Fruit fly (Drosophila melanogaster): ENCODE measurements around the gene sno.
"Not testable (repeated sequence)": the region's sequence is repeated elsewhere in the genome, so short reads cannot be mapped to it uniquely, and the experiment has no call there.

sno gene

dm6 chrX:13191783-13192182, 19.7 kb downstream of the sno start, which contains the start of gene CG12723:
CG12723 (minus strand) TSS chrX:13191883.
- TF ChIP-seq rn (GFP tag; IDR thresholded peaks at IDR 0.05), result no peak
- TF ChIP-seq CG12605 (GFP tag; IDR thresholded peaks at IDR 0.05), result no peak
- no peak for TF ChIP-seq fd96Ca (GFP tag; IDR thresholded peaks at IDR 0.05)
- no peak for TF ChIP-seq CG9948 (tag; optimal IDR thresholded peaks at IDR 0.05)
- TF ChIP-seq Pif1B (GFP tag; optimal IDR thresholded peaks at IDR 0.05), result no peak
- TF ChIP-seq EcR (GFP tag; optimal IDR thresholded peaks at IDR 0.05), result no peak
- TF ChIP-seq CG15710 (tag; optimal IDR thresholded peaks at IDR 0.05), result no peak
- TF ChIP-seq CG8159 (tag; optimal IDR thresholded peaks at IDR 0.05), result no peak
- TF ChIP-seq Pif1A (GFP tag; optimal IDR thresholded peaks at IDR 0.05), result no peak
- no peak for TF ChIP-seq D1 (tag; optimal IDR thresholded peaks at IDR 0.05)

dm6 chrX:13189032-13189431, 22.4 kb downstream of the sno start, which contains the start of gene Lgr4:
Lgr4 (minus strand) TSS chrX:13189164.
- TF ChIP-seq CG12605 (GFP tag; IDR thresholded peaks at IDR 0.05), result peak; percentile 67
- TF ChIP-seq CG34367 (tag; optimal IDR thresholded peaks at IDR 0.05), result no peak
- peak; percentile 17; the same call in 1 of the 2 replicates for TF ChIP-seq CG32121 (GFP tag; IDR thresholded peaks at IDR 0.05)

- not testable (repeated sequence) for TF ChIP-seq CG10348 (GFP tag; IDR thresholded peaks at IDR 0.05); D1 (tag; optimal IDR thresholded peaks at IDR 0.05); EcR (GFP tag; optimal IDR thresholded peaks at IDR 0.05)
These were observed 27.3 kb downstream of the sno start, which contains the start of gene CG32641 for dm6 chrX:13184178-13184577. CG32641 (plus strand) TSS chrX:13184478.

- TF ChIP-seq CG4496 (GFP tag; IDR thresholded peaks at IDR 0.05), result peak; percentile 46; the same call in 1 of the 3 replicates
- 0 out of 2 replicates have a peak, but pooled peaks have one; percentile 10 for TF ChIP-seq CG12605 (GFP tag; IDR thresholded peaks at IDR 0.05)
These were observed 33.8 kb downstream of the sno start, which contains the start of gene CG32640 for dm6 chrX:13177720-13178119. CG32640 (plus strand) TSS chrX:13178005.

dm6 chrX:13172865-13173264, 38.6 kb downstream of the sno start:
- no peak for TF ChIP-seq CG14655 (GFP tag; optimal IDR thresholded peaks at IDR 0.05)
- no peak for TF ChIP-seq CG8159 (tag; optimal IDR thresholded peaks at IDR 0.05)
- TF ChIP-seq Ets98B (GFP tag; IDR thresholded peaks at IDR 0.05), result no peak
- TF ChIP-seq gl (tag; optimal IDR thresholded peaks at IDR 0.05), result no peak
- TF ChIP-seq CG32121 (GFP tag; IDR thresholded peaks at IDR 0.05), result no peak
- no peak for TF ChIP-seq CG34367 (tag; optimal IDR thresholded peaks at IDR 0.05)
- no peak for TF ChIP-seq EcR (GFP tag; optimal IDR thresholded peaks at IDR 0.05)
- no peak for TF ChIP-seq CG15710 (tag; optimal IDR thresholded peaks at IDR 0.05)
- no peak for TF ChIP-seq Snoo (tag; optimal IDR thresholded peaks at IDR 0.05)
- TF ChIP-seq CG10348 (GFP tag; IDR thresholded peaks at IDR 0.05), result no peak
- no peak for TF ChIP-seq Pif1A (GFP tag; optimal IDR thresholded peaks at IDR 0.05)
- no peak for TF ChIP-seq CG8301 (tag; optimal IDR thresholded peaks at IDR 0.05)
- TF ChIP-seq fd96Ca (GFP tag; IDR thresholded peaks at IDR 0.05), result no peak
- no peak for TF ChIP-seq CG13204 (GFP tag; optimal IDR thresholded peaks at IDR 0.05)
- TF ChIP-seq rn (GFP tag; IDR thresholded peaks at IDR 0.05), result no peak
- no peak for TF ChIP-seq CG12605 (GFP tag; IDR thresholded peaks at IDR 0.05)
- TF ChIP-seq Pif1B (GFP tag; optimal IDR thresholded peaks at IDR 0.05), result no peak
- no peak for TF ChIP-seq CG9948 (tag; optimal IDR thresholded peaks at IDR 0.05)
- TF ChIP-seq CG17806 (tag; optimal IDR thresholded peaks at IDR 0.05), result no peak

dm6 chrX:13159481-13159880, 52.0 kb downstream of the sno start, which contains the start of the genes Bap60 and CG12096:
Bap60 (minus strand) TSS chrX:13159508.
CG12096 (plus strand) TSS chrX:13159604.
- TF ChIP-seq CG17806 (tag; optimal IDR thresholded peaks at IDR 0.05) (peak; percentile 53), CG34367 (tag; optimal IDR thresholded peaks at IDR 0.05) (peak; percentile 54), CG9948 (tag; optimal IDR thresholded peaks at IDR 0.05) (peak; percentile 43), fd96Ca (GFP tag; IDR thresholded peaks at IDR 0.05) (peak; percentile 77; the same call in 2 of the 3 replicates), CG32121 (GFP tag; IDR thresholded peaks at IDR 0.05) (0 out of 2 replicates have a peak, but pooled peaks have one; percentile 16), CG13204 (GFP tag; optimal IDR thresholded peaks at IDR 0.05) (no peak), gl (tag; optimal IDR thresholded peaks at IDR 0.05) (peak; percentile 10), CG10348 (GFP tag; IDR thresholded peaks at IDR 0.05) (no peak), Pif1B (GFP tag; optimal IDR thresholded peaks at IDR 0.05) (no peak), CG12605 (GFP tag; IDR thresholded peaks at IDR 0.05) (no peak), CG4496 (GFP tag; IDR thresholded peaks at IDR 0.05) (peak; percentile 73; the same call in 2 of the 3 replicates), CG8301 (tag; optimal IDR thresholded peaks at IDR 0.05) (no peak), CG15710 (tag; optimal IDR thresholded peaks at IDR 0.05) (peak; percentile 75), rn (GFP tag; IDR thresholded peaks at IDR 0.05) (no peak), CG14655 (GFP tag; optimal IDR thresholded peaks at IDR 0.05) (no peak), Snoo (tag; optimal IDR thresholded peaks at IDR 0.05) (peak; percentile 51), Pif1A (GFP tag; optimal IDR thresholded peaks at IDR 0.05) (no peak), EcR (GFP tag; optimal IDR thresholded peaks at IDR 0.05) (no peak), CG8159 (tag; optimal IDR thresholded peaks at IDR 0.05) (peak; percentile 68), D1 (tag; optimal IDR thresholded peaks at IDR 0.05) (no peak), Ets98B (GFP tag; IDR thresholded peaks at IDR 0.05) (no peak)

dm6 chrX:13154783-13155182, 56.7 kb downstream of the sno start, which contains the start of the genes CG4318 and CG4332:
CG4318 (minus strand) TSS chrX:13154924.
CG4332 (plus strand) TSS chrX:13155038.
- TF ChIP-seq EcR (GFP tag; optimal IDR thresholded peaks at IDR 0.05) (peak; percentile 2), CG13204 (GFP tag; optimal IDR thresholded peaks at IDR 0.05) (no peak), CG4496 (GFP tag; IDR thresholded peaks at IDR 0.05) (no peak), CG17806 (tag; optimal IDR thresholded peaks at IDR 0.05) (no peak)
